Worm (Caenorhabditis elegans) whole organism, young adult: Measurements from ENCODE around the gene srbc-83.

Source experiments
- F10E7.11 ChIP-seq: sonication (generic microtip); optimal IDR thresholded peaks from 2 replicates; lab custom pipeline; 2017; ENCODE audit warnings: mild to moderate bottlenecking, missing genetic modification characterization, moderate library complexity, missing compliant biosample characterization
- F52B5.7 ChIP-seq: sonication (generic microtip); optimal IDR thresholded peaks from 2 replicates; lab custom pipeline; 2016; ENCODE audit warnings: mild to moderate bottlenecking, missing genetic modification characterization, missing compliant biosample characterization
- egl-44 ChIP-seq: fragments of 200-800 bp; sonication (Bioruptor generic); IDR thresholded peaks from 2 replicates; pipeline ENCODE4 v1.3.6; 2022; ENCODE audit warnings: missing genetic modification reagents, missing genetic modification characterization, missing compliant biosample characterization
- ets-4 ChIP-seq: fragments of 200-800 bp; sonication (Bioruptor generic); optimal IDR thresholded peaks from 2 replicates; lab custom pipeline; 2018; ENCODE audit warnings: mild to moderate bottlenecking, missing genetic modification characterization, missing compliant biosample characterization
- fkh-3 ChIP-seq: sonication (generic microtip); optimal IDR thresholded peaks from 2 replicates; lab custom pipeline; 2016; ENCODE audit warnings: mild to moderate bottlenecking, missing genetic modification characterization, missing compliant biosample characterization
- lag-1 ChIP-seq: fragments of 200-800 bp; sonication (Bioruptor generic); IDR thresholded peaks from 2 replicates; pipeline ENCODE4 v1.3.6; 2022; ENCODE audit warnings: missing genetic modification reagents, missing genetic modification characterization, missing compliant biosample characterization
- lin-26 ChIP-seq: fragments of 200-800 bp; sonication (Bioruptor generic); IDR thresholded peaks from 2 replicates; pipeline ENCODE4 v1.3.6; 2022; ENCODE audit warnings: missing genetic modification reagents, missing genetic modification characterization, missing compliant biosample characterization
- lin-35 ChIP-seq, 3 experiments: fragments of 150-350 bp in 2 of 3; sonication (generic microtip) in 1 of 3; optimal IDR thresholded peaks; 2 replicates each; lab custom pipeline; 2014 to 2018; ENCODE audit warnings: missing biosample characterization in 3 of 3, missing genetic modification characterization in 3 of 3, missing genetic modification reagents in 3 of 3
- snpc-1.1 ChIP-seq: sonication (generic microtip); optimal IDR thresholded peaks from 2 replicates; lab custom pipeline; 2017; ENCODE audit warnings: missing genetic modification characterization, mild to moderate bottlenecking, missing compliant biosample characterization, antibody characterized with exemption, moderate library complexity, missing genotype, missing genetic modification reagents; ENCODE audit not compliant: insufficient read depth
- snpc-4 ChIP-seq, 5 experiments: fragments of 150-350 bp in 1 of 5; sonication (generic microtip) in 4 of 5; optimal IDR thresholded peaks; 2 replicates each; lab custom pipeline; 2014 to 2018; ENCODE audit warnings: missing genetic modification characterization in 5 of 5, missing biosample characterization in 3 of 5, antibody characterized with exemption in 2 of 5, mild to moderate bottlenecking in 2 of 5, missing compliant biosample characterization in 2 of 5, missing genotype in 2 of 5, moderate library complexity in 2 of 5, missing genetic modification reagents in 1 of 5
- tbx-9 ChIP-seq: sonication (generic microtip); optimal IDR thresholded peaks from 2 replicates; lab custom pipeline; 2016; ENCODE audit warnings: borderline replicate concordance, missing genetic modification characterization, inconsistent platforms, missing compliant biosample characterization

DNA sequence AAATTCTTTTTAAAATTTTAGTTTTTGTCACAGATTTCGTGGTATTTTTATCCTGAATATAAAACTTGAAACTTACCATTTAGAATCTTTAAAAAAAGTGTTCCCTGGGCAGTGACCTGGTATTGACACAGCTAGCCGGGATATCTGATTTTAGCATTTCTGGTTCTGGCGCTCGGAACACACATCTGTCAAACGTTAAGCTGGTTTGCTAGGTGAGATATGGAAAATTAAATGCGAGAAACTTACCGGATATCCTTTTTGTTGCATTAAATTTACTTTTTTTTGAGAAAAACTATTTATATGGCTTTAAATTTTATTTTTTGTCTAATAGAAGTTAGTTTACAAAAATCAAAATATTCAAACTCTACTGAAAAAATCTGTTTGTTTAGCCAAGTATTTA is 11.4 kb upstream of the srbc-83 start, which contains the start of gene F28G4.4:
- TF ChIP-seq tbx-9 = no peak
- TF ChIP-seq snpc-4 (GFP tag; optimal IDR thresholded peaks at IDR 0.05; lab: Kevin White, UChicago) = no peak
- no peak for TF ChIP-seq snpc-4 (tag; optimal IDR thresholded peaks at IDR 0.05; lab: Kevin White, UChicago)
- no peak for TF ChIP-seq egl-44 (GFP tag; lab: Robert Waterston, UW)
- TF ChIP-seq lag-1 (GFP tag; lab: Robert Waterston, UW) = no peak
- no peak for TF ChIP-seq F52B5.7 (tag; lab: Kevin White, UChicago)
- TF ChIP-seq ets-4 = no peak
- TF ChIP-seq snpc-1.1 (tag; lab: Kevin White, UChicago) = no peak
- no peak for TF ChIP-seq fkh-3 (tag; lab: Kevin White, UChicago)
- TF ChIP-seq lin-26 (GFP tag; lab: Robert Waterston, UW) = no peak
- TF ChIP-seq F10E7.11 = no peak
- TF ChIP-seq lin-35 (GFP tag; optimal IDR thresholded peaks at IDR 0.05; lab: Kevin White, UChicago) = no peak
